Fruit fly (Drosophila melanogaster) whole organism, embryonic: ENCODE data around the gene ND-23.

Experiments used
- Ada2b ChIP-seq: fragments of 200-800 bp; sonication (Bioruptor generic); IDR thresholded peaks from 2 replicates; pipeline ENCODE4 v1.3.6; 2022; ENCODE audit warnings: missing biosample characterization, missing genetic modification characterization
- BEAF-32 ChIP-seq: fragments of 200-800 bp; sonication (Bioruptor generic); optimal IDR thresholded peaks from 3 replicates; lab custom pipeline; 2017; ENCODE audit warnings: missing biosample characterization, missing genetic modification characterization, mild to moderate bottlenecking, moderate library complexity, missing genetic modification reagents
- Blimp-1 ChIP-seq: fragments of 200-800 bp; sonication (Bioruptor generic); optimal IDR thresholded peaks from 3 replicates; lab custom pipeline; 2018; ENCODE audit warnings: missing biosample characterization, missing genetic modification characterization, mild to moderate bottlenecking, moderate library complexity, missing genetic modification reagents
- BtbVII ChIP-seq: fragments of 200-800 bp; sonication (Bioruptor generic); optimal IDR thresholded peaks from 3 replicates; lab custom pipeline; 2017; ENCODE audit warnings: missing biosample characterization, mild to moderate bottlenecking, missing genetic modification characterization
- CG10431 ChIP-seq: fragments of 200-800 bp; sonication (Bioruptor generic); optimal IDR thresholded peaks from 3 replicates; lab custom pipeline; 2018; ENCODE audit warnings: missing biosample characterization, mild to moderate bottlenecking, missing genetic modification characterization
- CG12391 ChIP-seq: fragments of 200-800 bp; sonication (Bioruptor generic); optimal IDR thresholded peaks from 3 replicates; lab custom pipeline; 2018; ENCODE audit warnings: missing biosample characterization, mild to moderate bottlenecking, missing genetic modification characterization, moderate library complexity
- CG13287 ChIP-seq: fragments of 200-800 bp; sonication (Bioruptor generic); IDR thresholded peaks from 2 replicates; pipeline ENCODE4 v1.3.6; 2022; ENCODE audit warnings: missing biosample characterization, missing genetic modification characterization; ENCODE audit not compliant: partially characterized antibody
- CG1602 ChIP-seq: fragments of 200-800 bp; sonication (Bioruptor generic); optimal IDR thresholded peaks from 3 replicates; lab custom pipeline; 2016; ENCODE audit warnings: missing biosample characterization, missing genetic modification characterization
- CG16863 ChIP-seq: fragments of 200-800 bp; sonication (Bioruptor generic); optimal IDR thresholded peaks from 3 replicates; lab custom pipeline; 2016; ENCODE audit warnings: missing biosample characterization, missing genetic modification characterization
- CG17359 ChIP-seq: fragments of 200-800 bp; sonication (Bioruptor generic); optimal IDR thresholded peaks from 3 replicates; lab custom pipeline; 2018; ENCODE audit warnings: missing biosample characterization, mild to moderate bottlenecking, missing genetic modification characterization, moderate library complexity
- CG17612 ChIP-seq: fragments of 200-800 bp; sonication (Bioruptor generic); IDR thresholded peaks from 2 replicates; pipeline ENCODE4 v1.3.6; 2022; ENCODE audit warnings: missing biosample characterization, missing genetic modification characterization
- CG2678 ChIP-seq: fragments of 200-800 bp; sonication (Bioruptor generic); optimal IDR thresholded peaks from 3 replicates; lab custom pipeline; 2019; ENCODE audit warnings: missing biosample characterization, mild to moderate bottlenecking, missing genetic modification characterization, moderate library complexity
- CG30020 ChIP-seq: fragments of 200-800 bp; optimal IDR thresholded peaks from 2 replicates; lab custom pipeline; 2019; ENCODE audit warnings: missing biosample characterization, mild to moderate bottlenecking, missing genetic modification characterization, moderate library complexity
- CG30431 ChIP-seq: fragments of 200-800 bp; sonication (Bioruptor generic); optimal IDR thresholded peaks from 2 replicates; lab custom pipeline; 2017; ENCODE audit warnings: missing biosample characterization, missing genetic modification characterization
- CG3065 ChIP-seq: fragments of 200-800 bp; sonication (Bioruptor generic); optimal IDR thresholded peaks from 2 replicates; lab custom pipeline; 2016; ENCODE audit warnings: missing biosample characterization, missing genetic modification characterization
- CG4617 ChIP-seq: fragments of 200-800 bp; sonication (Bioruptor generic); optimal IDR thresholded peaks from 3 replicates; lab custom pipeline; 2016; ENCODE audit warnings: missing biosample characterization, missing genetic modification characterization, borderline replicate concordance
- CG6689 ChIP-seq: fragments of 200-800 bp; sonication (Bioruptor generic); IDR thresholded peaks from 2 replicates; pipeline ENCODE4 v1.3.6; 2022; ENCODE audit warnings: missing biosample characterization, missing genetic modification characterization
- CG6791 ChIP-seq: fragments of 200-800 bp; sonication (Bioruptor generic); IDR thresholded peaks from 3 replicates; pipeline ENCODE4 v1.3.6; 2022; ENCODE audit warnings: missing biosample characterization, missing genetic modification characterization; ENCODE audit not compliant: partially characterized antibody
- CG7357 ChIP-seq: fragments of 200-800 bp; sonication (Bioruptor generic); IDR thresholded peaks from 3 replicates; pipeline ENCODE4 v1.3.6; 2022; ENCODE audit warnings: missing biosample characterization, missing genetic modification characterization
- CG8478 ChIP-seq: fragments of >200 bp; optimal IDR thresholded peaks from 2 replicates; lab custom pipeline; 2018
- CG9797 ChIP-seq: fragments of 200-800 bp; sonication (Bioruptor generic); optimal IDR thresholded peaks from 3 replicates; lab custom pipeline; 2018; ENCODE audit warnings: missing biosample characterization, mild to moderate bottlenecking, missing genetic modification characterization
- CG9932 ChIP-seq: fragments of 200-800 bp; sonication (Bioruptor generic); IDR thresholded peaks from 2 replicates; pipeline ENCODE4 v1.3.6; 2022; ENCODE audit warnings: missing biosample characterization, missing genetic modification characterization
- Dad ChIP-seq: fragments of 200-800 bp; sonication (Bioruptor generic); optimal IDR thresholded peaks from 3 replicates; lab custom pipeline; 2016; ENCODE audit warnings: missing biosample characterization, missing genetic modification characterization
- Dref ChIP-seq: fragments of 200-800 bp; sonication (Bioruptor generic); IDR thresholded peaks from 2 replicates; pipeline ENCODE4 v1.3.6; 2022; ENCODE audit warnings: missing biosample characterization, missing genetic modification characterization
- Drgx ChIP-seq: fragments of 200-800 bp; sonication (Bioruptor generic); IDR thresholded peaks from 2 replicates; pipeline ENCODE4 v1.3.6; 2022; ENCODE audit warnings: missing biosample characterization, missing genetic modification characterization
- Ets65A ChIP-seq: fragments of 200-800 bp; sonication (Bioruptor generic); peaks from one replicate; lab custom pipeline; 2016; ENCODE audit warnings: missing biosample characterization, missing genetic modification characterization
- Fer1 ChIP-seq: fragments of 200-800 bp; sonication (Bioruptor generic); optimal IDR thresholded peaks from 2 replicates; lab custom pipeline; 2017; ENCODE audit warnings: missing biosample characterization, mild to moderate bottlenecking, missing genetic modification characterization
- HHEX ChIP-seq: fragments of 200-800 bp; sonication (Bioruptor generic); optimal IDR thresholded peaks from 3 replicates; lab custom pipeline; 2017; ENCODE audit warnings: missing biosample characterization, mild to moderate bottlenecking, missing genetic modification characterization, missing genetic modification reagents
- Hand ChIP-seq: fragments of 200-800 bp; sonication (Bioruptor generic); optimal IDR thresholded peaks from 2 replicates; lab custom pipeline; 2017; ENCODE audit warnings: mild to moderate bottlenecking, missing biosample characterization, missing genetic modification reagents, missing genetic modification characterization
- HmgZ ChIP-seq: fragments of 200-800 bp; sonication (Bioruptor generic); optimal IDR thresholded peaks from 2 replicates; lab custom pipeline; 2018; ENCODE audit warnings: missing biosample characterization, mild to moderate bottlenecking, missing genetic modification characterization
- Hr78 ChIP-seq, 2 experiments: fragments of 200-800 bp in 1 of 2; fragments of >200 bp in 1 of 2; sonication (Bioruptor generic) in 1 of 2; optimal IDR thresholded peaks; 2 replicates each; lab custom pipeline; 2017 to 2019; ENCODE audit warnings: missing biosample characterization in 2 of 2, missing genetic modification characterization in 2 of 2, mild to moderate bottlenecking in 1 of 2, moderate library complexity in 1 of 2
- Lim3 ChIP-seq: fragments of 200-800 bp; sonication (Bioruptor generic); IDR thresholded peaks from 2 replicates; pipeline ENCODE4 v1.3.6; 2022; ENCODE audit warnings: missing biosample characterization, missing genetic modification characterization
- Myb ChIP-seq: fragments of 200-800 bp; sonication (Bioruptor generic); optimal IDR thresholded peaks from 2 replicates; lab custom pipeline; 2016; ENCODE audit warnings: missing biosample characterization, missing genetic modification characterization
- Taf1 ChIP-seq: fragments of 200-800 bp; sonication (Bioruptor generic); IDR thresholded peaks from 2 replicates; pipeline ENCODE4 v1.3.6; 2022; ENCODE audit warnings: missing biosample characterization, missing genetic modification characterization
- Xrp1 ChIP-seq: fragments of 200-800 bp; sonication (Bioruptor generic); IDR thresholded peaks from 2 replicates; pipeline ENCODE4 v1.3.6; 2022; ENCODE audit warnings: missing biosample characterization, missing genetic modification characterization
- bab2 ChIP-seq: fragments of 200-800 bp; sonication (Bioruptor generic); optimal IDR thresholded peaks from 2 replicates; lab custom pipeline; 2016; ENCODE audit warnings: missing biosample characterization, missing genetic modification characterization
- bcd ChIP-seq: fragments of 200-800 bp; sonication (Bioruptor generic); optimal IDR thresholded peaks from 2 replicates; lab custom pipeline; 2017; ENCODE audit warnings: missing biosample characterization, mild to moderate bottlenecking, missing genetic modification characterization
- crc ChIP-seq: fragments of 200-800 bp; sonication (Bioruptor generic); optimal IDR thresholded peaks from 2 replicates; lab custom pipeline; 2016; ENCODE audit warnings: missing biosample characterization, missing genetic modification characterization
- danr ChIP-seq: fragments of 200-800 bp; sonication (Bioruptor generic); IDR thresholded peaks from 2 replicates; pipeline ENCODE4 v1.3.6; 2022; ENCODE audit warnings: missing biosample characterization, missing genetic modification characterization
- esg ChIP-seq: fragments of 200-800 bp; sonication (Bioruptor generic); conservative IDR thresholded peaks from 2 replicates; pipeline ENCODE4 v1.3.6; 2022; ENCODE audit warnings: missing biosample characterization, missing genetic modification characterization
- eyg ChIP-seq: fragments of 200-800 bp; sonication (Bioruptor generic); optimal IDR thresholded peaks from 3 replicates; lab custom pipeline; 2016; ENCODE audit warnings: missing biosample characterization, missing genetic modification characterization
- fd96Cb ChIP-seq: fragments of 200-800 bp; sonication (Bioruptor generic); optimal IDR thresholded peaks from 2 replicates; lab custom pipeline; 2018; ENCODE audit warnings: missing biosample characterization, mild to moderate bottlenecking, missing genetic modification characterization, moderate library complexity
- grn ChIP-seq: fragments of 200-800 bp; sonication (Bioruptor generic); optimal IDR thresholded peaks from 3 replicates; lab custom pipeline; 2017; ENCODE audit warnings: missing biosample characterization, missing genetic modification characterization
- gro ChIP-seq: fragments of 200-800 bp; sonication (Bioruptor generic); optimal IDR thresholded peaks from 2 replicates; lab custom pipeline; 2016; ENCODE audit warnings: missing biosample characterization, missing genetic modification characterization
- jing ChIP-seq: fragments of 200-800 bp; sonication (Bioruptor generic); optimal IDR thresholded peaks from 2 replicates; lab custom pipeline; 2018; ENCODE audit warnings: missing biosample characterization, mild to moderate bottlenecking, missing genetic modification characterization
- pita ChIP-seq: fragments of 200-800 bp; sonication (Bioruptor generic); optimal IDR thresholded peaks from 2 replicates; lab custom pipeline; 2017; ENCODE audit warnings: missing biosample characterization, mild to moderate bottlenecking, missing genetic modification characterization
- run ChIP-seq: fragments of 200-800 bp; sonication (Bioruptor generic); optimal IDR thresholded peaks from 3 replicates; lab custom pipeline; 2018; ENCODE audit warnings: missing biosample characterization, mild to moderate bottlenecking, missing genetic modification characterization
- sens ChIP-seq: fragments of 200-800 bp; sonication (Bioruptor generic); peaks from one replicate; lab custom pipeline; 2016; ENCODE audit warnings: missing biosample characterization, missing genetic modification characterization
- tap ChIP-seq: fragments of 200-800 bp; optimal IDR thresholded peaks from 3 replicates; lab custom pipeline; 2019; ENCODE audit warnings: missing biosample characterization, mild to moderate bottlenecking, missing genetic modification characterization, moderate library complexity
- toy ChIP-seq: fragments of 200-800 bp; sonication (Bioruptor generic); IDR thresholded peaks from 2 replicates; pipeline ENCODE4 v1.3.6; 2022; ENCODE audit warnings: missing biosample characterization, missing genetic modification characterization
- ttk ChIP-seq: fragments of 200-800 bp; sonication (Bioruptor generic); IDR thresholded peaks from 2 replicates; pipeline ENCODE4 v2.1.2; 2022; ENCODE audit warnings: missing biosample characterization, missing genetic modification characterization
- zfh1 ChIP-seq: fragments of 200-800 bp; sonication (Bioruptor generic); IDR thresholded peaks from 3 replicates; pipeline ENCODE4 v1.3.6; 2022; ENCODE audit warnings: missing biosample characterization, missing genetic modification characterization

ND-23 gene

DNA sequence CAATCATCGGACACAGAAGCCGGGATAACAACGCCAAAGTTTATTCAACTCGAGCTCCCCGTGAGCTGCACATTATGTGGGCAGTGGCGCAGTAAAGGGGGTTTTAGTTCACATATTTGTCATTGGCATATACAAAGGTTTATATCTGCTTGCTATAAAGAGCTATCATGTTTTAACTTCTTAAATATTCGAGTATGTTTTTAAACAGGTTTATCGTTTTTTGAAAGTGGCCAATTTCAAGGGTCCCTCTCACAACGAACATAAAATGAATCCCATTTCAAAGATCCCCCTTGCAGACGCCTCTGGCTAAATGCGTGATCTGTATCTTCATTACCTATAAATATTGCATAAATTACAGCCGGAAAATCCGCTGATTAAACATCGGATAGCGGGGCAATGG lies 9.4 kb downstream of the ND-23 start (continued):
- TF ChIP-seq Fer1: no peak
- no peak for TF ChIP-seq CG4617 (GFP tag; lab: Kevin White, UChicago)
- TF ChIP-seq CG1602 (GFP tag; lab: Kevin White, UChicago): no peak
- TF ChIP-seq grn (GFP tag; lab: Kevin White, UChicago): peak; percentile 72
- no peak for TF ChIP-seq CG2678 (tag; lab: Kevin White, UChicago)
- TF ChIP-seq Xrp1 (GFP tag; lab: Robert Waterston, UW): no peak
- no peak for TF ChIP-seq CG6791 (GFP tag; lab: Robert Waterston, UW)
- no peak for TF ChIP-seq esg (GFP tag; lab: Robert Waterston, UW)
- no peak for TF ChIP-seq Dref (GFP tag; lab: Robert Waterston, UW)
- no peak for TF ChIP-seq BtbVII (GFP tag; lab: Kevin White, UChicago)
- TF ChIP-seq CG30020 (tag; lab: Kevin White, UChicago): no peak
- TF ChIP-seq Drgx (GFP tag; lab: Robert Waterston, UW): peak; percentile 35; the same call in 1 of the 2 replicates
- no peak for TF ChIP-seq Dad (GFP tag; lab: Kevin White, UChicago)
- TF ChIP-seq Hand: no peak
- TF ChIP-seq zfh1: peak; percentile 46; the same call in 1 of the 3 replicates
- TF ChIP-seq CG17359 (tag; lab: Kevin White, UChicago): no peak
- no peak for TF ChIP-seq Myb (GFP tag; lab: Kevin White, UChicago)
- TF ChIP-seq CG7357 (GFP tag; lab: Robert Waterston, UW): peak; percentile 18; the same call in 1 of the 3 replicates
- no peak for TF ChIP-seq jing (GFP tag; lab: Kevin White, UChicago)
- TF ChIP-seq pita (GFP tag; lab: Kevin White, UChicago): no peak
- TF ChIP-seq bcd (GFP tag; lab: Kevin White, UChicago): no peak
- no peak for TF ChIP-seq crc (GFP tag; lab: Kevin White, UChicago)
- TF ChIP-seq BEAF-32 (GFP tag; lab: Kevin White, UChicago): no peak
- no peak for TF ChIP-seq eyg
- no peak for TF ChIP-seq ttk
- no peak for TF ChIP-seq CG10431
- no peak for TF ChIP-seq fd96Cb (tag; lab: Kevin White, UChicago)
- TF ChIP-seq CG9797 (GFP tag; lab: Kevin White, UChicago): no peak
- no peak for TF ChIP-seq HmgZ
- peak; percentile 4 for TF ChIP-seq CG12391 (tag; lab: Kevin White, UChicago)
- peak; percentile 24; the same call in 1 of the 2 replicates for TF ChIP-seq CG6689 (GFP tag; lab: Robert Waterston, UW)
- no peak for TF ChIP-seq HHEX (GFP tag; lab: Kevin White, UChicago)
- no peak for TF ChIP-seq Lim3
- TF ChIP-seq gro (GFP tag; lab: Kevin White, UChicago): no peak
- no peak for TF ChIP-seq toy (GFP tag; lab: Robert Waterston, UW)
- TF ChIP-seq Taf1: no peak
- no peak for TF ChIP-seq danr (GFP tag; lab: Robert Waterston, UW)
- TF ChIP-seq CG3065 (GFP tag; lab: Kevin White, UChicago): no peak
- 0 out of 2 replicates have a peak, but pooled peaks have one; percentile 5 for TF ChIP-seq Ada2b (GFP tag; lab: Robert Waterston, UW)
- no peak for TF ChIP-seq CG17612 (GFP tag; lab: Robert Waterston, UW)
- peak; percentile 15 for TF ChIP-seq Ets65A
- no peak for TF ChIP-seq tap
- no peak for TF ChIP-seq CG16863 (GFP tag; lab: Kevin White, UChicago)
- peak; percentile 19 for TF ChIP-seq bab2
- no peak for TF ChIP-seq run
- peak; percentile 29 for TF ChIP-seq sens (GFP tag; lab: Kevin White, UChicago)
- TF ChIP-seq Hr78 (GFP tag; optimal IDR thresholded peaks at IDR 0.05; lab: Kevin White, UChicago): peak in 1 of 2 experiments; percentile 22
- TF ChIP-seq CG13287 (GFP tag; lab: Robert Waterston, UW): no peak
- no peak for TF ChIP-seq CG9932 (GFP tag; lab: Robert Waterston, UW)
- TF ChIP-seq Blimp-1 (GFP tag; lab: Kevin White, UChicago): no peak
- TF ChIP-seq CG30431: no peak
- no peak for TF ChIP-seq CG8478 (lab: Kevin White, UChicago)
